Worm (Caenorhabditis elegans): ENCODE results near the gene fbxa-37.

The fbxa-37 gene

DNA sequence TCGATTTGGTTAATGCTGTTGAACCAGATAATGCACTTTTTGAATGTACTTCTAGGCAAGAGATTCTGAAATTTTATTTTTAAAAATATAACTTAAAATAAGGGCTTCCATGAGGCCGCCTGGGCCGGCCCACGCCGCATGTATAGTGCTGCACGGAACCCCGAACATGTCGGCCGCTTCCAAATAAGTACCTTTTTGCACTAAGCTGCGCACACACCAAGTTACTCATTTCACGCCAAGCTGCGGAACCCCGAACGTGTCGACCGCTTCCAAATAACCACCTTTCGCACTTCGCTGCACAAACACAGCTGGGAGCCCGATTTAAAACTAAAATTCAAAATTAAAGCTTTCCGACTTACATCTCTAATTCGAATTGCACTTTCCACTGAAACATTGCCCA lies 26.6 kb downstream of the fbxa-37 start:
- TF ChIP-seq fkh-10 (GFP tag; optimal IDR thresholded peaks at IDR 0.05) (no peak), elt-3 (tag; optimal IDR thresholded peaks at IDR 0.05) (no peak), ceh-82 (tag; optimal IDR thresholded peaks at IDR 0.05) (no peak), ZK546.5 (tag; optimal IDR thresholded peaks at IDR 0.05) (no peak), nfya-1 (tag; optimal IDR thresholded peaks at IDR 0.05; ENCODE audit: insufficient read depth) (no peak), R02D3.7 (tag; optimal IDR thresholded peaks at IDR 0.05) (no peak), elt-1 (tag; optimal IDR thresholded peaks at IDR 0.05) (no peak), nhr-11 (tag; optimal IDR thresholded peaks at IDR 0.05) (no peak), mdl-1 (tag; optimal IDR thresholded peaks at IDR 0.05) (no peak), unc-39 (tag; optimal IDR thresholded peaks at IDR 0.05) (no peak), pha-4 (tag; optimal IDR thresholded peaks at IDR 0.05) (no peak), nhr-67 (tag; optimal IDR thresholded peaks at IDR 0.05) (no peak), ztf-11 (tag; optimal IDR thresholded peaks at IDR 0.05) (no peak), egl-27 (tag; optimal IDR thresholded peaks at IDR 0.05) (no peak), ceh-16 (tag; optimal IDR thresholded peaks at IDR 0.05) (no peak)

DNA sequence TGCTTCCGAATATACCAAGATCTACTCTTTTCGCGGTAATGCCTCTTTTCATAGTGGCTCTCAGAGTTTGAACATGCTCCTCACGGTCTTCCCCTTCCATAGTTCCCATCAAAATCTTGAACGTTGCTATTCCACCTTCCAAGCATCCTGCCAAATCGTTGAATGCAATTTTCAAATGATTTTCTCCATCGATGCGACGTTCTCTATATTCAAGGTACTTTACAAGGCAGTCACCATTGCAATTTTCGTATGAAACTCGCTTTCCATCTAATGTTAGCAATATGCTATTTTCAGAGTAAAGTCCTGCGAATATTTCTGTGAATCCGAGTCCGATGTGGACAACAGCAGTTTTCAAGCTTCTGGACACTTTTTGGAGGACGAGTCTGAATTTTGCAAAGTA lies 29.5 kb downstream of the fbxa-37 start:
- no peak for TF ChIP-seq elt-3 (tag; optimal IDR thresholded peaks at IDR 0.05)
- no peak for TF ChIP-seq pqm-1 (tag; optimal IDR thresholded peaks at IDR 0.05)
- TF ChIP-seq egl-27 (tag; optimal IDR thresholded peaks at IDR 0.05) = no peak
- no peak for TF ChIP-seq mml-1 (tag; optimal IDR thresholded peaks at IDR 0.05)
- TF ChIP-seq nhr-12 (tag; optimal IDR thresholded peaks at IDR 0.05) = no peak
- TF ChIP-seq elt-2 (tag; optimal IDR thresholded peaks at IDR 0.05) = no peak
- TF ChIP-seq hmg-11 (tag; optimal IDR thresholded peaks at IDR 0.05) = no peak
- TF ChIP-seq fos-1 (tag; optimal IDR thresholded peaks at IDR 0.05) = no peak

DNA sequence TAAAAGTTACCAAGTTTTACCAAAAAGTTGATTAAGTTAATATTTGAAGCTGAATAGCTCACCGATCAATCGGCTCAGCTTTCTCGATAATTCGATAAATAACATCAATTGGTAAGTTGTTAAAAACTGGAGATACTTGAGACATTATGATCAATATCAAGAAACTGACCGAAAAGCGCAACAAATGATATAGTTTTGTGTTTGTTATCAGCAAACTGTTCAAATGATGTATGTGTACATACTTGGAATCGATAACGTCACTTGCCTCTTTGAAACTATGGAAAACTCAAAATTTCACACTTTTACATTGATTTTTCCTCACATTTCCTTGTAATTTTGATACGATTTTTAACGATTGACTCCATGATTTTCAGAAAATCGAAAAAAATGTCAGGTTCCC lies 30.2 kb downstream of the fbxa-37 start, which contains the start of the genes fbxa-80 and fbxa-19:
Gene fbxa-80, minus strand, starts transcription at position 173 of the 400 bp plus-strand sequence.
Gene fbxa-19, plus strand, starts transcription at position 364 of the 400 bp plus-strand sequence.
- TF ChIP-seq pqm-1 (tag; optimal IDR thresholded peaks at IDR 0.05) (peak; percentile 23), nhr-25 (tag; optimal IDR thresholded peaks at IDR 0.05) (no peak), elt-2 (tag; optimal IDR thresholded peaks at IDR 0.05) (peak; percentile 70)

DNA sequence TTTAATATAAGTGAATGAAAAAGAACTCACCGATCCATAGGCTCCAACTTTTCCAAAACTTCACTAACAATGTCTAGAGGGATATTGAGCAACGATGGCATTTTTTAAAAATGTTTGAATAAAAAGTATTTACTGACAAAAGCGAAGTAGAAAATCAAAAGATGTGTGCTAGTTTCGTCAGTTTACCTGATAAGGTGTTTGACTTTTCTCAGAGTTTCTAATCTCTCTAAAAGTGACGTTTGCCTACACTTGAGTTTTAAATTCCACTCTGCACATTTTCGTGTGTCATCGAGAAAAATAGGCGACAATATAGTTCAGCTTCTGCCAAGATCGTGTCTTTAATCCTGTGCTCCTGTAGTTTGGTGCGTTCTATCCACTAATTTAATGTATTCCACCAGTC lies 36.8 kb downstream of the fbxa-37 start, which contains the start of gene fbxa-15:
Gene fbxa-15, minus strand, starts transcription at position 101 of the 400 bp plus-strand sequence.
- no peak for TF ChIP-seq lin-15B (tag; optimal IDR thresholded peaks at IDR 0.05)
- TF ChIP-seq nfya-1 (tag; optimal IDR thresholded peaks at IDR 0.05; ENCODE audit: insufficient read depth) = no peak
- TF ChIP-seq daf-12 (tag; optimal IDR thresholded peaks at IDR 0.05) = no peak
- TF ChIP-seq pqm-1 (tag; optimal IDR thresholded peaks at IDR 0.05) = peak; percentile 1
- peak; percentile 9 for TF ChIP-seq elt-2 (tag; optimal IDR thresholded peaks at IDR 0.05)

DNA sequence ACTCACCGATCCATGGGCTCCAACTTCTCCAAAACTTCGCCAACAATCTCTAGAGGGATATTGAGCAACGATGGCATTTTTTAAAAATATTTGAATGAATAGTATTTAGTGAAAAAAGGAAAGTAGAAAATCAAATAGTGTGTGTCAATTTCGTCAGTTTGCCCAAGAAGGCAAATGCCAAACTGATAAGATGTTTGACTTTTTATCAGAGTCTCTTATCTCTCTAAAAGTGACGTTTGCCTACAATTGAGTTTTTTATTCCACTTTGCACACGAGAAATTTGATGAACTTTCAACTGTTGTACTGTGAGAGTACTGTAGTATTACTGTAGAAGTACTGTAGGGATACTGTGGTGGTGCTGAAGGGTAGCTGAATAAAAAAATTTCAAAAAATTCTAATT lies 38.8 kb downstream of the fbxa-37 start:
- TF ChIP-seq egl-5 (tag; optimal IDR thresholded peaks at IDR 0.05) (no peak), pqm-1 (tag; optimal IDR thresholded peaks at IDR 0.05) (peak; percentile 81), R02D3.7 (tag; optimal IDR thresholded peaks at IDR 0.05) (no peak), zag-1 (tag; optimal IDR thresholded peaks at IDR 0.05) (no peak), mml-1 (tag; optimal IDR thresholded peaks at IDR 0.05) (no peak), mdl-1 (tag; optimal IDR thresholded peaks at IDR 0.05) (no peak), elt-2 (tag; optimal IDR thresholded peaks at IDR 0.05) (peak; percentile 94), skn-1 (tag; optimal IDR thresholded peaks at IDR 0.05) (no peak), nhr-23 (tag; optimal IDR thresholded peaks at IDR 0.05) (no peak)

DNA sequence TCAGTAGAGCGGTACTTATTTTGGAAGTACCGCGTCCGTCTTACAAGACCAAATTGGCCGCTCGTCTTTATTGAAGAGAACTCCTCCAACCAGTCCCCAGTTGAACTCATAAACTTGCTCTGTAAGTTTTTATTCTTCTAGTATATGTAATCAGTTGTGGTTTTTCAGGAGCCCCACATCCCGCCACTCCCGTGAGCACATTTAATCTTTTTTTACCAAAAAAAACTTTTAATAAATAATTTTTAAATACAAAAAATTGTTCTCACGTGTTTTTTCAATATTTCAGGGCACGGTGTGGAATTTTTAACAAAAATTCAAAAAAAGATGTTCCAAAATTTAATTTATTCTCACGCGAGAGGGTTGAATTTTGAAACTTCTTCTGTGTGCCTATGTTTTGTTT lies 39.7 kb downstream of the fbxa-37 start, which contains the start of gene fbxa-14:
Gene fbxa-14, minus strand, starts transcription at position 101 of the 400 bp plus-strand sequence.
- TF ChIP-seq mml-1 (tag; optimal IDR thresholded peaks at IDR 0.05) (no peak), daf-12 (tag; optimal IDR thresholded peaks at IDR 0.05) (no peak), pha-4 (tag; optimal IDR thresholded peaks at IDR 0.05) (no peak), aly-2 (tag; optimal IDR thresholded peaks at IDR 0.05) (no peak), sea-2 (GFP tag; optimal IDR thresholded peaks at IDR 0.05) (no peak), fos-1 (tag; optimal IDR thresholded peaks at IDR 0.05) (no peak), nhr-43 (tag; optimal IDR thresholded peaks at IDR 0.05; ENCODE audit: poor library complexity, severe bottlenecking) (no peak), nhr-23 (tag; optimal IDR thresholded peaks at IDR 0.05) (no peak), ztf-4 (tag; optimal IDR thresholded peaks at IDR 0.05) (no peak), snpc-4 (tag; optimal IDR thresholded peaks at IDR 0.05) (no peak), unc-62 (GFP tag; optimal IDR thresholded peaks at IDR 0.05) (no peak), jun-1 (tag; optimal IDR thresholded peaks at IDR 0.05) (no peak), egl-5 (tag; optimal IDR thresholded peaks at IDR 0.05) (no peak)
